Fruit fly (Drosophila melanogaster): ENCODE results near the gene CG31249.

DNA sequence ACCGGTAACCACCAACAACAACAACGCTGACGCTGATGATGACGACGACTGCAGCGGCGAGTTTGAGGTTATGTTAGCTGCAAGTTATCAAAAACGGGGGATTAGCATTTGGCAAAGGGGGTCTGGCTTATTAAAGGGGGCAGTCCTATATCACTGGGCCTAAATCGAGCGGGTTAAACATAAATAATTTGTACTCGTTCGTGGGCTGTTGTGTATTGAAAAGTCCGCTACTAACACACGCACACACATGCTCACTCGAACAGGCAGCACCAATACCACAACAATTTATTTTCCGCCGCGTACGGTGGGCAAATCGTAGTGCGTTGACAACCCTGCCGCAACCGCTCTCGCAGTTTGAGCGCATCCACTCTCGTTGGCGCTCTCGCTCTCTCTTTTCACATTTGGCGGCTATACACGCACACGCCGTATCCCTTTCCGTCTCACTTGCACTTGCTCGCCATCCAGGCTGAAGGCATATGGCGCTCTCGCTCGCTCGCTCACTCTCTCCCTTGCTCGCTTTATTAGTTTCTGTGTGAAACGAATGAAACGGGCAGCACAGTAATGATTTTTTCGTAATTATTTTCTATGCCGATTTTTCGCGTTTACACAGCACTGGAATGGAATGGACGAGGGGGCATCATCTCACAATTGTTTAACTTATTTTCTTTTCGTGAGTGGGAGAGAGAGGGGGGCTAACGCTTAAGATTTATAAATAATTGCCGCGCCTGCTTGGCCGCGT is 30.2 kb upstream of the CG31249 start:
- TF ChIP-seq Dll (optimal IDR thresholded peaks at IDR 0.05), result peak; percentile 98
- TF ChIP-seq pan (optimal IDR thresholded peaks at IDR 0.05), result no peak
- TF ChIP-seq CG8478 (optimal IDR thresholded peaks at IDR 0.05), result peak; percentile 96
- no peak for TF ChIP-seq psq (optimal IDR thresholded peaks at IDR 0.05)
- no peak for TF ChIP-seq EcR (GFP tag; optimal IDR thresholded peaks at IDR 0.05)

Data from whole organism.